Worm (Caenorhabditis elegans): Measurements from ENCODE around the gene F42A9.7.

The F42A9.7 gene

DNA sequence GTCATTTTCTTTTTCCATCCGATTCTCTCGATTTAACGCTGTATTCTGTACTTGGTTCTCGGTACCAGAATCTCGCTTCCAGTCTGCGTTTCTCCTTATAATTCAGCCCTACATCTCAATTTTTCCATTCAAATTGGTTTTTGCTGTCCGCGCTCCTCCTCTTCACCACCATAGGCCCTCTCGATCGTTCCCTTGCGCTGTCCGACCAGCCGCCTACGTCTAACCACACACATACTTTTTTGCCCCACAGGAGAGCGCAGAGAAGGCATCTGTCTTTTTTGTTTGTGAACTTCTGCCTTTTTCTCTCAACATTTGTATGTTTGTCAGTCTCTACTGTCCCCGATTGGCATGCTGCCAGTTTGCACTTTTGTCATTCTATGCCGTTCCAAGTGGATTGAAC lies 10.4 kb upstream of the F42A9.7 start, which contains the start of gene F42A9.11:
F42A9.11 (plus strand) TSS at position 310 of the 400 bp plus-strand sequence.
- TF ChIP-seq W03F9.2 (tag; optimal IDR thresholded peaks at IDR 0.05) (no peak), him-1 (tag; optimal IDR thresholded peaks at IDR 0.05) (no peak)

DNA sequence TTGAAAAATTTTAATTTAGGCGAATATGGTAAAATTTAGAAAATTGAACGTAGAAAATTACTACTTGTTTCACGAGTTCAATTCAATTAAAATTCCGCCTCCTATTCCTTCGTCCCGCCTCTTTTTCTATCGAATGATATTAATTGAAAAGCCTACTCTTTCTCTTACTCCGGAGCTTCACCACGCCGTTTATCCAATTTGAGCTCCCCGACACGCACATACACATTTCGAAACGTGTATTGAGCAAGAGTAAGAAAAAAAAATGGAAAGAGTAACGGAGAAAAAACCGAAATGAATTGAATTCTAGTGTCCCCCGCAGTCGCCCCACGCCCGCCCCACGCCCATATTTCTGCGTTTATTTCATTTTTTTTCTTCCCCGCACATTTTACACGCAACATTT lies 9.3 kb upstream of the F42A9.7 start:
- TF ChIP-seq W03F9.2 (tag; optimal IDR thresholded peaks at IDR 0.05), result no peak
- TF ChIP-seq him-1 (tag; optimal IDR thresholded peaks at IDR 0.05), result no peak
- TF ChIP-seq dao-5 (tag; optimal IDR thresholded peaks at IDR 0.05), result no peak

DNA sequence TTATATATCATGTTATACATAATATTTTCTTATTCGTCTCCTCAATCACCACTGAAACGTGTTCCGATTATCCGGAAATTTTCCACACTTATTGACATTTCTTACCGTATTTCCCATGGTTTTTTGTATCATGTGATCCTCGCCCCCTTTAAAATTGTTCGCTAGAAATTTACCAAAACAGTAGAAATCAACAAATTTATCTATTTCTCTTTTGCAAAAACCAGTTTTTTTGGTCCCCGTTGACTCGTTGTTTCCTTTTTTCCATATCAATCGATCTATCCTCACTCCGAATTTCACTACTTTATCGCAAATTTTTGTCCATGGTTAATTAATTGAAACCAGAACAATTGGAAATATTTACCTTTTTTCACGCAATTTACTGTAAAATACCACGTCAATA lies 8.8 kb upstream of the F42A9.7 start:
- no peak for TF ChIP-seq W03F9.2 (tag; optimal IDR thresholded peaks at IDR 0.05)

DNA sequence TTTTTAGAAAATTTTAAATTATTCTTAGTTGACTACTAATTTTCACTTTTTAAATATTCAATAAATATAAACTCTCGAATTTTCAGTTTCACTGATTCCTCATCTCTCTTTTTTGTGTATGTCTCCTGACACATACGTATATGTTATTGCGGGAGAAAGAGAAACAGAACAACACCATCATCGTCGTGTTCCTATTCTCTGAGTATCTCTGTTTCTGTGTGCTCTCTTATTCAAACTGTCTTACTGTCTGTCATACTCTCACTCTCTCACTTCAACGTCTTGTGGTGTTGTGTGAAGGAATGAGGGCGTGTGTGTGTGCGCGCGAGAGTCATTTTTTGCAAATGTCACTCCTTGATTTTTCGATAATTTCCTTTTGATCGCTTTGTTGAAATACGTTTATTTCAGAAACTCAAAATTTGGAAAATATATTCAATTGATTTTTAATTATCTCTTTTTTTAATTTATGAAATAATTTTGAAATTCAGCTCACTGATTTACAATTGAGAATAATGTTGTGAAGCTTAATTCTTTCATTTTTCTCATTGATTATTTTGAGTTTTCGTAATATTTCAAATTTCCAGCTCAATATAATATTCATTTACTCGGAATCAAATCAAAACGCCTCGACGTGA lies 3.3 kb upstream of the F42A9.7 start, which contains the start of gene lin-49:
lin-49 (plus strand) TSS at position 582 of the 632 bp plus-strand sequence.
- peak; percentile 61 for TF ChIP-seq W03F9.2 (tag; optimal IDR thresholded peaks at IDR 0.05)
- no peak for TF ChIP-seq dao-5 (tag; optimal IDR thresholded peaks at IDR 0.05)

DNA sequence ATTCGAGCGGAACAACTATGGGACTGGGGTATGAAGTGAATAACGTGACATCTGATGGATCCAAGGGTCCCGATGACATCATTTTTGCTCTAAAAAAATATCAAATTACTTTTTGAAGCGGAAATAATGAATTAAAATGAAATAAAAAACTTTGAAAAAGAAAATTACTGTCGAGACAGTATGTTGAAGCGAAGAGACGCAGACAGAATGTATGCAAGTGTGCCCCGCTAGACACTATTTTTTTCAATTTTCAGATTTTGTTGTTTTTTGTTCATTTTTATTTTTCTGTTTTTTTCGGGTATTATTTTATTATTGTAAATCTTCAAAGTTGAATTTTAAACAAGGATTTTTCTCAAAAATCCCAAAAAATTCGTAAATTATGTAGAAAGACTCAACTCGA lies 1.8 kb upstream of the F42A9.7 start, which contains the start of gene F42A9.8:
F42A9.8 (minus strand) TSS at position 88 of the 400 bp plus-strand sequence.
- TF ChIP-seq him-1 (tag; optimal IDR thresholded peaks at IDR 0.05) (no peak), dao-5 (tag; optimal IDR thresholded peaks at IDR 0.05) (no peak), W03F9.2 (tag; optimal IDR thresholded peaks at IDR 0.05) (peak; percentile 20)

DNA sequence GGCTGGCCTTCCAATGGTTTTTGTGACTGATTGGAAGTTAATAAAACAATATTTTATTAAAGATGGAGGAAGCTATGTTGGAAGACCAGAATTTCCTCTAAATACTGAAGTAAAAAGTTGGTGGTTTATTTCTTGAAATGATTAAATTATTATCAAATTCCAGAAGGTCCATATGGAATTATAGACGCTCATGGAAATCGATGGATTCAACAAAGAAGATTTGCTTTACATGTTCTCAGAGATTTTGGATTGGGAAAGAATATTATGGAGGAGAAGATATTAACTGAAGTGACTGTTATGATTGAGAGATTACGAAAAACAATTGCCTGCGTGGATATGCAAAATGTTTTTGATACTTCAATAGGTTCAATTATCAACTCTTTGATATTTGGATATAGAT lies 1.6 kb downstream of the F42A9.7 start:
- TF ChIP-seq W03F9.2 (tag; optimal IDR thresholded peaks at IDR 0.05) (no peak), dao-5 (tag; optimal IDR thresholded peaks at IDR 0.05) (no peak), him-1 (tag; optimal IDR thresholded peaks at IDR 0.05) (no peak)

DNA sequence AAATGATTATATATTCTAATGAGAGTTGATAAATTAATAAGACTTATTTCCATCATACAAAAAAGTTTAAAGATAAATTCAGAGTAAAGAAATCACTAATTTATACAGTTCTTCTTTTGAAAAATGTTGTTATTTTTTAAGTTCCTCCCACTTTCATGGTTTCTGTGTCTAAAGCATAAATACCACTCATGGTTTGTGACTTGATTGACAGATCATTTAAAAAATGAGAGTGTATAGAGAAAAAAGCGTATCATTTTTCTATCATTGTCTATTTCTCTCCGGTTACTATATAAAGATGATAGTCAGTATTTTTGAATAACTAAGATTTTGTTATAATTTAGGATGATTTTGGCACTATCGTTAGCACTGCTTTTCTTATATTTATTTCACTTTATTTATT lies 2.3 kb downstream of the F42A9.7 start, which contains the start of gene cyp-33E3:
cyp-33E3 (plus strand) TSS at position 316 of the 400 bp plus-strand sequence.
- TF ChIP-seq dao-5 (tag; optimal IDR thresholded peaks at IDR 0.05) (no peak), W03F9.2 (tag; optimal IDR thresholded peaks at IDR 0.05) (no peak), him-1 (tag; optimal IDR thresholded peaks at IDR 0.05) (no peak)

DNA sequence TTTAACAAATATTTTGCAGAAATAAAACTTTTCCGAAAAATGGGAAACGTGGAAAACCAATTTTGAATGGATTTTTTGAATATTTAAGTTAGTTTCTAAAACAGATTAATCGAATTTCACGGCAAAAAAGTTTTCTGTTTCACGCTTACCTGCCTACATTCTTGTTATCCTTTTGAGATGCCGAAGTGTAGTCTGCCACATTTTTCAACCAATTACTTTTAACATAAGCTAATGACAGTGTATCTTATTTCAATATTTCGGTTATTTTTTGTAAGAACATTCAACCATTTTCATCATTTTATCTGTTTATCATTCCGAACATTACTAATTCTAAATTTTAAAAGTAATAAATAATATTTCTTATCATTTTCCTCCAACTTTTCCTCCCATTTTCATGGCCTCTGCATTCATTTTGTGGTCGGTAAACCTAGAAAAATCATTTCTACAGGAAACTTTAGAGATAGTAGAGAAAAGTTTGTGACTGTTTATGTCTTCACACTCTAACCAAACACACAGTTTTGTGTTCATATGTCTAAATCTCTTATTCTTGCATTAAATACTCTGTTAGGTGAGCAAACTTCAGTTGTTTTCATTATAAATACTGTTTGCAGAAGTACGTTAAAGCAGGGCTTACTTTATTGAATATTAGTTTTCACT lies 4.9 kb downstream of the F42A9.7 start, which contains the start of the genes F42A9.17 and cyp-33E2:
F42A9.17 (minus strand) TSS at position 51 of the 657 bp plus-strand sequence.
cyp-33E2 (plus strand) TSS at position 449 of the 657 bp plus-strand sequence.
- TF ChIP-seq him-1 (tag; optimal IDR thresholded peaks at IDR 0.05) (no peak), dao-5 (tag; optimal IDR thresholded peaks at IDR 0.05) (no peak), W03F9.2 (tag; optimal IDR thresholded peaks at IDR 0.05) (peak; percentile 28)

DNA sequence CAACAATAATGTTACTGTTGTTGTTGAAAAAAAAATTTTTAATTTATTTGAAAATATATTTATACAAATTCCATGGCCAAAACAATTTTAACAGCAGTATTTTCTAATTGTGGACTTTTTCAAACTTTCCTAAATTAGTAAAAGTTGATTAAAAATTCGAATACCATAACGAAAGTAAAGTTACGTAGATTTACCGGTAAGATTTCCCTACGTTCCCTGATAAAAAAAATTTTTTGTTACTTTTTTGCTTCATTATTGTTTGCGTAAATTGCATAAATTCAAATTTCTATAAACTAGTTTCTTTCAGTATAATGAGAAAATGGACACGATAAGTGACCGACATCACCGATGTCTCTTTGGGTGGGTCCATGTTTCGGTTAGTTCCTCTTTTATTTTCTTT lies 8.0 kb downstream of the F42A9.7 start, which contains the start of gene F42A9.6:
F42A9.6 (plus strand) TSS at position 301 of the 400 bp plus-strand sequence.
- no peak for TF ChIP-seq him-1 (tag; optimal IDR thresholded peaks at IDR 0.05)
- no peak for TF ChIP-seq W03F9.2 (tag; optimal IDR thresholded peaks at IDR 0.05)
- no peak for TF ChIP-seq dao-5 (tag; optimal IDR thresholded peaks at IDR 0.05)

DNA sequence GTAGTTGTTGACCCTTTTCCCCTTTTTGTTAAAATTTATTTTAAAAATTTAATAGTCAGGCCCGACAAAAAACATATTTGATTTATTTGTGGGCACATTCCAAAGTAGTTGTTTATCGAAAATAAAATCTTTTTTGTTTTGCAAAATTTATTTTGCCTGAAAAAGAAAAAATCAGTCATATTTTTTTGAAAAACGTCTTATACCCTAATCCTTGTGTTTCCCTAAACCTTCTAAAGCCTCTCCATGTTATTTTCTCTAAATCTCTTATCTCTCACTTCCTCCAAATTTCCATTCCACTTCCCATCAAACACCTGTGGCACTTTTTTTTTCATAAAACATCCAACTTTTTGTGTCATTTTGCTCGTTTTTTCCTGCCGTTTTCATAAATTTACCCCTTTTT lies 8.7 kb downstream of the F42A9.7 start:
- TF ChIP-seq him-1 (tag; optimal IDR thresholded peaks at IDR 0.05) (no peak), W03F9.2 (tag; optimal IDR thresholded peaks at IDR 0.05) (no peak), dao-5 (tag; optimal IDR thresholded peaks at IDR 0.05) (no peak)

DNA sequence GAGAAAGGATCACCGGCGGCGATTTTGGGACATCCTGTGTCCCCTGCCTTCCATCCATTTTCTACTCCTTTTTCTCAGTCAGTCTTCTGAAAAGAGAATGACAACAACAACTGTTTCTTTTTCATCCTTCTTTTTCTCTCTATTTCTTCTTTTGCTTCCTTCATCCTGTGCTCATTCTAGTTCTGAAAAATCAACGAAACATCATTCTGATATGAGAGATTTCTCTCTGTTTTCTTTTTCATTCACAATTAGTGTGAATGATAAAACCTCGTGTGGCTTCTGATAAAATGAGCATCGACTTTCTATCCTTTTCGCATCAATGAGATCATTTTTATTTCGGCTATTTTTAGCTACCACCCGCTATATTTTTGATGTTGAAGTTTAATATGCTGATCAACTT lies 11.7 kb downstream of the F42A9.7 start:
- TF ChIP-seq dao-5 (tag; optimal IDR thresholded peaks at IDR 0.05), result no peak
- no peak for TF ChIP-seq him-1 (tag; optimal IDR thresholded peaks at IDR 0.05)
- TF ChIP-seq W03F9.2 (tag; optimal IDR thresholded peaks at IDR 0.05), result no peak

DNA sequence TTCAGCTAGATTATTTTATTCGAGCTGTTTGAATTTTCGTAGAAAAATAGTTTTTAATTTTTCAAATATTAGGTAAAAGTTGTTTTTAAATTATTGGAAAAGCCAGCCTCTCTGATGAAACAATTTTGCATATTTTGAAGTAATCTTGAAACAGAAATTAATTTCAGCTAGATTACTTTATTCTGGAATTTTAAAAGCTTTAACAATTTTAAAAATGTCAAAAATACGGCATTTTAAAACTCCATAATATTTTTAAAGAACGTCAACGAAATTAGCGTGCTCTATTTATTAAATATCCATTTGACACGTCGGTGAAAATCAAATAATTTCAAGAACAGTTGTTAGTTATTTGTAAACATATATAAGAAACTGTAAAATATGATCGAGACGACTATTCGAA lies 14.1 kb downstream of the F42A9.7 start, which contains the start of gene Y59H11AR.10:
Y59H11AR.10 (plus strand) TSS at position 301 of the 400 bp plus-strand sequence.
- no peak for TF ChIP-seq dao-5 (tag; optimal IDR thresholded peaks at IDR 0.05)
- no peak for TF ChIP-seq him-1 (tag; optimal IDR thresholded peaks at IDR 0.05)
- no peak for TF ChIP-seq W03F9.2 (tag; optimal IDR thresholded peaks at IDR 0.05)

DNA sequence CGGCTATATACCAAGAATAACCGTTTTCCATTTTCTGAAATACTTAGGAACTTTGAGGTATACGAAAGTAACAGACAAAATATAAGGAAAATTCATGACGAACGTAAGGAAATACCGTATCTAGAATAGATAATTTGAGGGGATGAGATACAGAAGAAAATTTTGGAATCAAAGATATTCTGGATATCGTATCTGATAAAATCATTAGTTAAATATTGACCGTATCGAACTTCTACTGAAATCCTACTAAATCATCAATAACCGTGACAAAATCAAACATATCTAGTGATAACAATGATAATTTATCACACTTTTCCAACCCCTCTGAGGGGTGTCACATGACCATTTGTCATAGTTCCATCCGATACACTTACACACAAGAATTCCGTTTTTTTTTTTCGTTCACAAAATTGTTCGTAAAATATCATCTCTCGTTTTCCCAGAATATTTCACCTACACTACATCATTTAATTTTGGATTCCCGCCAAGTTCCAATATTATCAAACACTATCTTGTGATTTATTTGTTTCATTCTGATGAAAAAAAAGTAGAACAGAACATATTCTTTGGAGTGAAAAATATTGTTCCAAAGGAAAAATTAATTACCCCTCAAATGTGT lies 16.1 kb downstream of the F42A9.7 start, which contains the start of gene Y59H11AR.4:
Y59H11AR.4 (minus strand) TSS at position 51 of the 619 bp plus-strand sequence.
- TF ChIP-seq him-1 (tag; optimal IDR thresholded peaks at IDR 0.05), result no peak
- TF ChIP-seq dao-5 (tag; optimal IDR thresholded peaks at IDR 0.05), result no peak
- no peak for TF ChIP-seq W03F9.2 (tag; optimal IDR thresholded peaks at IDR 0.05)

DNA sequence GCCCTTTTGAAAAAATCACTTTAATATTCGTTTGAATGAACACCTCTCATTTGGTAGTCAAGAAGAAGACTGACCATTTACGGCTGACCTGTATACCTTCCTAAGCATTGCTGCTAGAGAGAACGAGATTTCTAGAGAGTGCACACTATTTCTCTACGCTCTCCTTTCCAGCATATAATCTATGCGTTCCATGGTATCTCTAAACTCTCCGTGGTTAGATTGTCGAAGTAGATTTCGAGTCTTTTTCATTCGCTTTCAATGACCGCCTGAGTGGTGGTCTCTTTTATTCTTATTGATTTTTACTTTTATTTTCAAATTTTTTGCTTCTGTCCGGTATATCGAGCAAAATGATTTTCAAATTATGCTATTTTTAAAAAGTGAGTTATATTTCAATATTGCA lies 19.4 kb downstream of the F42A9.7 start:
- TF ChIP-seq him-1 (tag; optimal IDR thresholded peaks at IDR 0.05), result no peak
- TF ChIP-seq dao-5 (tag; optimal IDR thresholded peaks at IDR 0.05), result no peak
- TF ChIP-seq W03F9.2 (tag; optimal IDR thresholded peaks at IDR 0.05), result no peak
